Fruit fly (Drosophila melanogaster): ENCODE measurements around the gene CG6144.

CG6144 gene

DNA sequence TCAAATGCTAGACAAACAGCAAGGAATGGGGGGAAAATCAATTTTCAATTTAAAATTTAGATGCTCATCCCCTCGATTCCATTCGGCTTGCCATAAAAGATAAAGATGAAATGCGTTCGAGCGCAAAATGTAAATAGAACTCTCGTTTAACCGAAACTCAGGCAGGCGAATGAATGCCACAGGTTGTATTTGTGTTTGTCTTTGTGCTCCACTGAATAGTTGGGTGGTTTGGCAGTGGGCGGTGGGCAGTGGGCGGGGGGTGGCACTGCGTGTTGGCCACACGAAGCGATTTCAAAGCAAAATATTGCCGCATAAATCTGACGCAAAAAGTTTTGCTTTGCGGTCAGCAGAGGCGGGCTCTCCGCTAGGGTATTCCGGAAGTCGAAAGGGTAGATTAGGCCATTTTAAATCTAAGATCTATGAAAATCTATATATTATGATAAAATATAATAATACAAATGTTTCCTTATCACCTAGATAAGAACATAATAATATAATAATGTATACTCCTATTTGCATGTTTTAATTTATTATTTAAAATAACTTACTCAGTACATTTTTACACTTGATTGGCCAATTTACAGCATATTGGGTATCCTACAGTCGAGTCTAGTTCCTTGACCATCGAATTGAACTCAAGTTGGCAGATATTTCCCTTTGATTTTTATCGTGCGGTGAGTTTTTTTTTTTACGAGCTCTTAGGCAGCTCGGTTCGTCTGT lies 33.8 kb downstream of the CG6144 start (continued):
- no peak for TF ChIP-seq CG1603 (tag; optimal IDR thresholded peaks at IDR 0.05)
- peak; percentile 17 for TF ChIP-seq Abd-B (GFP tag; optimal IDR thresholded peaks at IDR 0.05)
- no peak for TF ChIP-seq chm (GFP tag; IDR thresholded peaks at IDR 0.05)
- TF ChIP-seq CG32767 (GFP tag; IDR thresholded peaks at IDR 0.05), result 0 out of 2 replicates have a peak, but pooled peaks have one; percentile 13
- TF ChIP-seq Adf1 (GFP tag; IDR thresholded peaks at IDR 0.05), result peak; percentile 25; the same call in 1 of the 2 replicates
- no peak for TF ChIP-seq CG10543 (GFP tag; optimal IDR thresholded peaks at IDR 0.05)
- TF ChIP-seq Pdp1 (GFP tag; optimal IDR thresholded peaks at IDR 0.05), result no peak
- TF ChIP-seq oc (tag; optimal IDR thresholded peaks at IDR 0.05), result no peak
- peak; percentile 51 for TF ChIP-seq CG4820 (GFP tag; optimal IDR thresholded peaks at IDR 0.05)
- TF ChIP-seq CG11695 (GFP tag; IDR thresholded peaks at IDR 0.05), result peak; percentile 45; the same call in 1 of the 3 replicates
- TF ChIP-seq maf-S (GFP tag; optimal IDR thresholded peaks at IDR 0.05), result no peak
- peak; percentile 50 for TF ChIP-seq odd (GFP tag; optimal IDR thresholded peaks at IDR 0.05)
- TF ChIP-seq CG8089 (GFP tag; optimal IDR thresholded peaks at IDR 0.05), result no peak
- TF ChIP-seq Hand (GFP tag; optimal IDR thresholded peaks at IDR 0.05), result peak; percentile 44
- TF ChIP-seq CG30431 (GFP tag; optimal IDR thresholded peaks at IDR 0.05), result no peak
- TF ChIP-seq pum (GFP tag; optimal IDR thresholded peaks at IDR 0.05), result no peak
- no peak for TF ChIP-seq Lpt (GFP tag; optimal IDR thresholded peaks at IDR 0.05)
- TF ChIP-seq CG30020 (tag; optimal IDR thresholded peaks at IDR 0.05), result no peak
- peak; percentile 61 for TF ChIP-seq CG7357 (GFP tag; IDR thresholded peaks at IDR 0.05)
- TF ChIP-seq pita (GFP tag; optimal IDR thresholded peaks at IDR 0.05), result no peak
- TF ChIP-seq chinmo (GFP tag; IDR thresholded peaks at IDR 0.05; ENCODE audit: partially characterized antibody), result no peak
- peak; percentile 38 for TF ChIP-seq nerfin-1 (tag; optimal IDR thresholded peaks at IDR 0.05)
- no peak for TF ChIP-seq CG4328 (GFP tag; optimal IDR thresholded peaks at IDR 0.05)
- no peak for TF ChIP-seq CG1832 (GFP tag; optimal IDR thresholded peaks at IDR 0.05)
- no peak for TF ChIP-seq cas (GFP tag; IDR thresholded peaks at IDR 0.05)
- no peak for TF ChIP-seq CG2129 (GFP tag; IDR thresholded peaks at IDR 0.05; ENCODE audit: partially characterized antibody)
- no peak for TF ChIP-seq corto (GFP tag; optimal IDR thresholded peaks at IDR 0.05)
- peak in 1 of 2 experiments; percentile 68 for TF ChIP-seq eve (GFP tag; optimal IDR thresholded peaks at IDR 0.05)
- TF ChIP-seq bsh (GFP tag; optimal IDR thresholded peaks at IDR 0.05), result peak in 1 of 2 experiments; percentile 35
- TF ChIP-seq gt (GFP tag; IDR thresholded peaks at IDR 0.05), result no peak
- peak; percentile 27 for TF ChIP-seq CG10462 (GFP tag; optimal IDR thresholded peaks at IDR 0.05)
- TF ChIP-seq chn (GFP tag; optimal IDR thresholded peaks at IDR 0.05), result no peak
- TF ChIP-seq dmrt99B (tag; optimal IDR thresholded peaks at IDR 0.05), result peak; percentile 74
- TF ChIP-seq hth (optimal IDR thresholded peaks at IDR 0.05), result no peak
- peak; percentile 76 for TF ChIP-seq bcd (GFP tag; optimal IDR thresholded peaks at IDR 0.05)
- no peak for TF ChIP-seq Atf-2 (GFP tag; optimal IDR thresholded peaks at IDR 0.05)
- peak; percentile 46; the same call in 1 of the 2 replicates for TF ChIP-seq CG31224 (GFP tag; IDR thresholded peaks at IDR 0.05)
- peak; percentile 42; the same call in 1 of the 2 replicates for TF ChIP-seq E2f2 (GFP tag; IDR thresholded peaks at IDR 0.05)
- TF ChIP-seq CG34422 (GFP tag; IDR thresholded peaks at IDR 0.05), result peak; percentile 60; the same call in 2 of the 3 replicates
- TF ChIP-seq knrl (GFP tag; IDR thresholded peaks at IDR 0.05; ENCODE audit: partially characterized antibody), result no peak
- no peak for TF ChIP-seq sna (GFP tag; IDR thresholded peaks at IDR 0.05; ENCODE audit: partially characterized antibody)
- peak; percentile 74 for TF ChIP-seq CG18599 (GFP tag; optimal IDR thresholded peaks at IDR 0.05)
- TF ChIP-seq Lim3 (GFP tag; IDR thresholded peaks at IDR 0.05), result no peak
- peak; percentile 65 for TF ChIP-seq CG18262 (tag; optimal IDR thresholded peaks at IDR 0.05)
- TF ChIP-seq MTF-1 (GFP tag; optimal IDR thresholded peaks at IDR 0.05; ENCODE audit: borderline replicate concordance), result no peak
- peak; percentile 78 for TF ChIP-seq Meics (GFP tag; optimal IDR thresholded peaks at IDR 0.05)
- peak; percentile 42; the same call in 2 of the 3 replicates for TF ChIP-seq CG14050 (GFP tag; IDR thresholded peaks at IDR 0.05)
- TF ChIP-seq Bgb (GFP tag; IDR thresholded peaks at IDR 0.05; ENCODE audit: partially characterized antibody), result no peak
- peak; percentile 68; the same call in 1 of the 3 replicates for TF ChIP-seq CG11093 (GFP tag; IDR thresholded peaks at IDR 0.05)

Data from whole organism, embryonic.